Fruit fly (Drosophila melanogaster): Measurements from ENCODE around the gene CG10383.

- no peak for TF ChIP-seq CG10348 (GFP tag; IDR thresholded peaks at IDR 0.05)
- TF ChIP-seq CG32121 (GFP tag; IDR thresholded peaks at IDR 0.05) = no peak
- no peak for TF ChIP-seq rn (GFP tag; IDR thresholded peaks at IDR 0.05)
- no peak for TF ChIP-seq CG4496 (GFP tag; IDR thresholded peaks at IDR 0.05)
- no peak for TF ChIP-seq Ets98B (GFP tag; IDR thresholded peaks at IDR 0.05)
- TF ChIP-seq CG9948 (tag; optimal IDR thresholded peaks at IDR 0.05) = no peak
- TF ChIP-seq Pif1B (GFP tag; optimal IDR thresholded peaks at IDR 0.05) = no peak
- no peak for TF ChIP-seq EcR (GFP tag; optimal IDR thresholded peaks at IDR 0.05)
These were observed 42.6 kb downstream of the CG10383 start, which contains the start of gene Cyp310a1 for dm6 chr2L:18652663-18653327.

Data from whole organism, pupa.